Fruit fly (Drosophila melanogaster): Measurements from ENCODE around the gene hth.

hth gene

dm6 chr3R:10684284-10684683 lies 44.9 kb upstream of the hth start (continued):
- TF ChIP-seq CG1529 (GFP tag; optimal IDR thresholded peaks at IDR 0.05) (peak; percentile 22), ATbp (GFP tag; optimal IDR thresholded peaks at IDR 0.05) (peak; percentile 42), CG11560 (tag; IDR thresholded peaks at IDR 0.05) (no peak), ac (GFP tag; optimal IDR thresholded peaks at IDR 0.05) (no peak), Mad (GFP tag; optimal IDR thresholded peaks at IDR 0.05) (no peak), Ssrp (tag; optimal IDR thresholded peaks at IDR 0.05) (peak; percentile 69), CG12769 (tag; optimal IDR thresholded peaks at IDR 0.05) (peak; percentile 62), schlank (tag; optimal IDR thresholded peaks at IDR 0.05) (no peak), CG2199 (GFP tag; IDR thresholded peaks at IDR 0.05) (peak; percentile 63; the same call in 1 of the 3 replicates), CG8765 (GFP tag; IDR thresholded peaks at IDR 0.05) (no peak), pnt (GFP tag; optimal IDR thresholded peaks at IDR 0.05) (peak; percentile 61), CG11247 (GFP tag; IDR thresholded peaks at IDR 0.05) (peak; percentile 40; the same call in 1 of the 2 replicates), CG18599 (GFP tag; optimal IDR thresholded peaks at IDR 0.05) (peak; percentile 60)

DNA sequence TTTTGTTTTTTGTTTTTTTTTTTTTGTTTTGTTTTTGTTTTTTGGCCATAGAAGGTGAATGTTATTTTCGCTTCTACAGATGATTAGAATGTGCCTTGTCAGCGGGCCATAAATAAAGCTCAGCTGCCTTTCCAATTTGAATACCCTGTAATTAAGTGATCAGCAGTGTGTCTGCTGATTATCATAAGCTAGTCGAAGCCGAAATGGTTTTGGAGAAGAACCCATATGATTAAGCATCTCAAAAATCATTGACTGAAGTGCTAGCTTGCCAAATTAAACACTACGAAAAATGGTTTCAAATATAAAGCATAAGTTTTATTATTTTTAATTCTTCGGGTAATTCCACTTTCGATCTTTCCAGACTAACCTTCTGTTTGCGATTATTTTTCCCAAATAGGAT lies 43.9 kb upstream of the hth start:
- TF ChIP-seq CG18011 (GFP tag; optimal IDR thresholded peaks at IDR 0.05) (no peak), Med (GFP tag) (peak; percentile 38), stc (GFP tag; IDR thresholded peaks at IDR 0.05) (no peak), CG31441 (GFP tag; IDR thresholded peaks at IDR 0.05) (no peak), D19B (GFP tag; optimal IDR thresholded peaks at IDR 0.05) (peak; percentile 70), jigr1 (GFP tag; IDR thresholded peaks at IDR 0.05) (no peak), CG10274 (GFP tag; optimal IDR thresholded peaks at IDR 0.05) (no peak), shn (GFP tag; optimal IDR thresholded peaks at IDR 0.05) (no peak), Ets65A (GFP tag) (peak; percentile 36), Awh (GFP tag; IDR thresholded peaks at IDR 0.05) (0 out of 2 replicates have a peak, but pooled peaks have one; percentile 24), CG6689 (GFP tag; IDR thresholded peaks at IDR 0.05) (no peak), tll (GFP tag; optimal IDR thresholded peaks at IDR 0.05) (no peak), stwl (tag; optimal IDR thresholded peaks at IDR 0.05) (no peak), Six4 (GFP tag; optimal IDR thresholded peaks at IDR 0.05) (no peak), dysf (GFP tag; IDR thresholded peaks at IDR 0.05) (0 out of 3 replicates have a peak, but pooled peaks have one; percentile 14), Sox100B (GFP tag; optimal IDR thresholded peaks at IDR 0.05) (no peak), Dp (GFP tag; optimal IDR thresholded peaks at IDR 0.05) (no peak), insv (GFP tag; optimal IDR thresholded peaks at IDR 0.05) (no peak), CG32532 (GFP tag; IDR thresholded peaks at IDR 0.05) (no peak), sug (tag; optimal IDR thresholded peaks at IDR 0.05) (no peak), gsb (GFP tag; IDR thresholded peaks at IDR 0.05) (no peak)

DNA sequence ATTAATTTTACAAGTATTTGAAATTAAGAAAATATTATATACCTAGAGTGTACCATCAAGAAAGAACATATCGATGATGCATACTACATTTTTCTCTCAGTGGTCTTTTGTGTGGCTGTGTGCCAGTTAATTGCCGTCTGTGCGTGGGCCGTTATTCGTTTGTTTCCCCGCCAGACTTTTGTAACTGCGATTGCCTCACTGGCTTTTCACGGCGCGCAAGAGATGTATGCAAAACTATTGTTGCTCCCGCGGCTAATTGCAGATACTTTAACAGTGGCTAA lies 42.3 kb upstream of the hth start:
- peak; percentile 43 for TF ChIP-seq CG6254 (GFP tag; optimal IDR thresholded peaks at IDR 0.05)
- no peak for TF ChIP-seq CG6791 (GFP tag; IDR thresholded peaks at IDR 0.05; ENCODE audit: partially characterized antibody)
- TF ChIP-seq CG31441 (GFP tag; IDR thresholded peaks at IDR 0.05) = no peak
- TF ChIP-seq nau (GFP tag; optimal IDR thresholded peaks at IDR 0.05) = no peak
- TF ChIP-seq CG3281 (GFP tag; optimal IDR thresholded peaks at IDR 0.05) = peak; percentile 32
- no peak for TF ChIP-seq Camta (GFP tag; optimal IDR thresholded peaks at IDR 0.05)
- no peak for TF ChIP-seq CG34224 (GFP tag; IDR thresholded peaks at IDR 0.05; ENCODE audit: partially characterized antibody)
- TF ChIP-seq Atf6 (GFP tag; IDR thresholded peaks at IDR 0.05) = peak; percentile 52; the same call in 1 of the 2 replicates
- TF ChIP-seq CG10543 (GFP tag; optimal IDR thresholded peaks at IDR 0.05) = no peak
- TF ChIP-seq CG8281 (tag; optimal IDR thresholded peaks at IDR 0.05) = no peak
- TF ChIP-seq CG12391 (tag; optimal IDR thresholded peaks at IDR 0.05) = peak; percentile 7
- TF ChIP-seq CG9817 (tag; optimal IDR thresholded peaks at IDR 0.05) = peak; percentile 8
- no peak for TF ChIP-seq CG7357 (GFP tag; IDR thresholded peaks at IDR 0.05)
- no peak for TF ChIP-seq CG8290 (GFP tag; optimal IDR thresholded peaks at IDR 0.05)
- no peak for TF ChIP-seq CG8290 (tag; optimal IDR thresholded peaks at IDR 0.05)
- peak; percentile 80 for TF ChIP-seq CG32532 (GFP tag; IDR thresholded peaks at IDR 0.05)
- peak; percentile 41 for TF ChIP-seq lab (GFP tag; optimal IDR thresholded peaks at IDR 0.05)
- TF ChIP-seq dati (GFP tag; IDR thresholded peaks at IDR 0.05) = 0 out of 2 replicates have a peak, but pooled peaks have one; percentile 28
- TF ChIP-seq CG32772 (GFP tag; IDR thresholded peaks at IDR 0.05) = peak; percentile 57; the same call in 1 of the 2 replicates

Measured in whole organism, embryonic.